Worm (Caenorhabditis elegans): ENCODE data around the gene F56D6.11.

- TF ChIP-seq egl-27 (tag; optimal IDR thresholded peaks at IDR 0.05), result no peak
- no peak for TF ChIP-seq snpc-4 (tag; optimal IDR thresholded peaks at IDR 0.05)
- TF ChIP-seq nhr-25 (tag; optimal IDR thresholded peaks at IDR 0.05), result no peak
- TF ChIP-seq ztf-4 (tag; optimal IDR thresholded peaks at IDR 0.05), result no peak
- no peak for TF ChIP-seq ZK546.5 (tag; optimal IDR thresholded peaks at IDR 0.05)
- TF ChIP-seq ztf-11 (tag; optimal IDR thresholded peaks at IDR 0.05), result no peak
- TF ChIP-seq nhr-237 (tag; optimal IDR thresholded peaks at IDR 0.05), result no peak
- peak; percentile 7 for TF ChIP-seq lin-39 (tag; optimal IDR thresholded peaks at IDR 0.05)
- no peak for TF ChIP-seq aly-2 (tag; optimal IDR thresholded peaks at IDR 0.05)
- TF ChIP-seq unc-39 (tag; optimal IDR thresholded peaks at IDR 0.05), result no peak
- TF ChIP-seq sea-2 (GFP tag; optimal IDR thresholded peaks at IDR 0.05), result no peak
Observed at ce11 chrIV:3857999-3858552, 48.2 kb downstream of the F56D6.11 start.
